Fruit fly (Drosophila melanogaster): ENCODE results near the gene Acbp2.

Gene Acbp2

DNA sequence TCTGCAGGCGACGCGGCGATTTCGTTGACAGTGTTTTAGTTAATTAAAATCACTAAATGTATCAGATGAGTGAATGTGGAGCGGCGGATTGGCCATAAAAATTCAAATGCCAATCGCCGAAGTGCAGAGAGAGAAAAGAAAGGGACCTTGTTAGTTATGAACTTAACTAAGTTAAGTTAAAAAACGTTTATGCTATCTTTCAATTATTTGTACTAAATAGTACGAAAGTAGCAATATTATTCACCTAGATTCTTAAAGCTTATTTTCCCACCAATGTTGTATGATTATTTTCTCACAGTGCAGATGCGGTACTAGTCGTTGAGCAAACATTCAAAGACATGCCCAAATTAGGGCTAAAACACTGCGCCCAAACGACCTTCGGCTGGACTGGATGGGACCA is 40.9 kb upstream of the Acbp2 start (continued):
- peak; percentile 44 for TF ChIP-seq pnt (GFP tag; optimal IDR thresholded peaks at IDR 0.05)
- no peak for TF ChIP-seq Ets97D (GFP tag; optimal IDR thresholded peaks at IDR 0.05)
- peak; percentile 73; the same call in 1 of the 2 replicates for TF ChIP-seq Awh (GFP tag; IDR thresholded peaks at IDR 0.05)
- peak; percentile 72 for TF ChIP-seq unpg (GFP tag; optimal IDR thresholded peaks at IDR 0.05)
- TF ChIP-seq chif (GFP tag; optimal IDR thresholded peaks at IDR 0.05), result peak in 1 of 2 experiments; percentile 40
- peak; percentile 49; the same call in 2 of the 3 replicates for TF ChIP-seq CG11093 (GFP tag; IDR thresholded peaks at IDR 0.05)
- TF ChIP-seq pho (GFP tag; optimal IDR thresholded peaks at IDR 0.05), result no peak
- TF ChIP-seq ab (GFP tag; optimal IDR thresholded peaks at IDR 0.05), result no peak
- TF ChIP-seq bab2 (GFP tag; optimal IDR thresholded peaks at IDR 0.05), result peak; percentile 51
- peak; percentile 47; the same call in 1 of the 2 replicates for TF ChIP-seq CG1024 (GFP tag; IDR thresholded peaks at IDR 0.05)
- peak; percentile 32 for TF ChIP-seq CG8359 (GFP tag; optimal IDR thresholded peaks at IDR 0.05; ENCODE audit: borderline replicate concordance)
- TF ChIP-seq CG9817 (tag; optimal IDR thresholded peaks at IDR 0.05), result peak; percentile 22
- peak; percentile 46; the same call in 1 of the 2 replicates for TF ChIP-seq Drgx (GFP tag; IDR thresholded peaks at IDR 0.05)
- TF ChIP-seq twi (tag; optimal IDR thresholded peaks at IDR 0.05), result no peak
- no peak for TF ChIP-seq HLH4C (GFP tag; IDR thresholded peaks at IDR 0.05; ENCODE audit: partially characterized antibody)
- no peak for TF ChIP-seq CG4617 (GFP tag; optimal IDR thresholded peaks at IDR 0.05; ENCODE audit: borderline replicate concordance)
- peak; percentile 64 for TF ChIP-seq CG10979 (tag; optimal IDR thresholded peaks at IDR 0.05)
- TF ChIP-seq CG18476 (GFP tag; optimal IDR thresholded peaks at IDR 0.05), result peak; percentile 34
- no peak for TF ChIP-seq Kr (GFP tag; optimal IDR thresholded peaks at IDR 0.05)
- peak; percentile 74 for TF ChIP-seq Sox102F (GFP tag; optimal IDR thresholded peaks at IDR 0.05)
- no peak for TF ChIP-seq CG13894 (tag; optimal IDR thresholded peaks at IDR 0.05)
- no peak for TF ChIP-seq sug (tag; optimal IDR thresholded peaks at IDR 0.05)
- peak; percentile 51 for TF ChIP-seq pb (GFP tag; optimal IDR thresholded peaks at IDR 0.05)
- TF ChIP-seq pan (optimal IDR thresholded peaks at IDR 0.05), result no peak
- TF ChIP-seq pan (GFP tag; optimal IDR thresholded peaks at IDR 0.05 in 1 of 2, IDR thresholded peaks at IDR 0.05 in 1 of 2), result peak in 1 of 2 experiments; percentile 89
- no peak for TF ChIP-seq tll (GFP tag; optimal IDR thresholded peaks at IDR 0.05)
- TF ChIP-seq CG2889 (GFP tag; IDR thresholded peaks at IDR 0.05), result no peak
- TF ChIP-seq cas (GFP tag; IDR thresholded peaks at IDR 0.05), result no peak
- TF ChIP-seq NFAT (GFP tag; IDR thresholded peaks at IDR 0.05), result no peak
- no peak for TF ChIP-seq CG14860 (GFP tag; IDR thresholded peaks at IDR 0.05; ENCODE audit: partially characterized antibody)
- no peak for TF ChIP-seq MBD-R2 (GFP tag; IDR thresholded peaks at IDR 0.05)
- TF ChIP-seq CG11247 (GFP tag; IDR thresholded peaks at IDR 0.05), result peak; percentile 65
- peak; percentile 79 for TF ChIP-seq ttk (GFP tag; IDR thresholded peaks at IDR 0.05)
- TF ChIP-seq Hr3 (GFP tag; optimal IDR thresholded peaks at IDR 0.05), result peak; percentile 28
- TF ChIP-seq CG14710 (tag; optimal IDR thresholded peaks at IDR 0.05), result peak; percentile 29
- TF ChIP-seq cwo (GFP tag; optimal IDR thresholded peaks at IDR 0.05), result peak; percentile 60
- no peak for TF ChIP-seq Lpt (GFP tag; optimal IDR thresholded peaks at IDR 0.05)
- peak; percentile 67 for TF ChIP-seq row (GFP tag; IDR thresholded peaks at IDR 0.05)
- peak; percentile 27 for TF ChIP-seq CG16863 (GFP tag; optimal IDR thresholded peaks at IDR 0.05)
- TF ChIP-seq CG8281 (tag; optimal IDR thresholded peaks at IDR 0.05), result no peak
- no peak for TF ChIP-seq Tbp (GFP tag; optimal IDR thresholded peaks at IDR 0.05)
- TF ChIP-seq bigmax (GFP tag; optimal IDR thresholded peaks at IDR 0.05), result no peak
- peak; percentile 43; the same call in 1 of the 3 replicates for TF ChIP-seq C15 (GFP tag; IDR thresholded peaks at IDR 0.05)
- no peak for TF ChIP-seq Mes4 (GFP tag; optimal IDR thresholded peaks at IDR 0.05)
- peak; percentile 76 for TF ChIP-seq Xrp1 (GFP tag; IDR thresholded peaks at IDR 0.05)
- no peak; the same call in 1 of the 2 replicates for TF ChIP-seq Atf6 (GFP tag; IDR thresholded peaks at IDR 0.05)
- TF ChIP-seq CG14014 (GFP tag; IDR thresholded peaks at IDR 0.05), result peak; percentile 22; the same call in 1 of the 2 replicates
- no peak for TF ChIP-seq hkb (optimal IDR thresholded peaks at IDR 0.05)
- peak; percentile 78 for TF ChIP-seq hkb (GFP tag; IDR thresholded peaks at IDR 0.05)
- peak; percentile 50; the same call in 1 of the 2 replicates for TF ChIP-seq CG4360 (GFP tag; IDR thresholded peaks at IDR 0.05)
- TF ChIP-seq ken (GFP tag; IDR thresholded peaks at IDR 0.05), result peak; percentile 39; the same call in 1 of the 3 replicates
- TF ChIP-seq yki (optimal IDR thresholded peaks at IDR 0.05), result no peak
